Fruit fly (Drosophila melanogaster): Measurements from ENCODE around the gene CG4960.
A peak's percentile ranks its signal among the peaks of the same experiment; 100 is the strongest.

CG4960 gene

dm6 chr3R:25755864-25756507, 31.1 kb downstream of the CG4960 start:
- TF ChIP-seq CG7101 (tag; optimal IDR thresholded peaks at IDR 0.05) (no peak), pad (GFP tag; optimal IDR thresholded peaks at IDR 0.05) (no peak), cic (GFP tag; optimal IDR thresholded peaks at IDR 0.05) (no peak), ovo (GFP tag; optimal IDR thresholded peaks at IDR 0.05) (no peak), kay (GFP tag; ENCODE audit: borderline replicate concordance) (no peak), Hr96 (GFP tag; optimal IDR thresholded peaks at IDR 0.05) (no peak), CG7045 (GFP tag; optimal IDR thresholded peaks at IDR 0.05) (no peak), CG5204 (GFP tag; optimal IDR thresholded peaks at IDR 0.05) (no peak), CG11617 (GFP tag; optimal IDR thresholded peaks at IDR 0.05) (no peak), Crg-1 (GFP tag; optimal IDR thresholded peaks at IDR 0.05) (no peak), CG33017 (tag; optimal IDR thresholded peaks at IDR 0.05) (no peak), toe (GFP tag; optimal IDR thresholded peaks at IDR 0.05) (no peak), Mnt (GFP tag; optimal IDR thresholded peaks at IDR 0.05) (no peak), bab1 (GFP tag; optimal IDR thresholded peaks at IDR 0.05) (no peak), tj (GFP tag; optimal IDR thresholded peaks at IDR 0.05) (no peak), CG12768 (GFP tag; optimal IDR thresholded peaks at IDR 0.05) (no peak), Clk (GFP tag; optimal IDR thresholded peaks at IDR 0.05) (no peak), CG1620 (GFP tag; optimal IDR thresholded peaks at IDR 0.05) (no peak), cnc (optimal IDR thresholded peaks at IDR 0.05) (no peak), CG14711 (tag; optimal IDR thresholded peaks at IDR 0.05) (no peak)

DNA sequence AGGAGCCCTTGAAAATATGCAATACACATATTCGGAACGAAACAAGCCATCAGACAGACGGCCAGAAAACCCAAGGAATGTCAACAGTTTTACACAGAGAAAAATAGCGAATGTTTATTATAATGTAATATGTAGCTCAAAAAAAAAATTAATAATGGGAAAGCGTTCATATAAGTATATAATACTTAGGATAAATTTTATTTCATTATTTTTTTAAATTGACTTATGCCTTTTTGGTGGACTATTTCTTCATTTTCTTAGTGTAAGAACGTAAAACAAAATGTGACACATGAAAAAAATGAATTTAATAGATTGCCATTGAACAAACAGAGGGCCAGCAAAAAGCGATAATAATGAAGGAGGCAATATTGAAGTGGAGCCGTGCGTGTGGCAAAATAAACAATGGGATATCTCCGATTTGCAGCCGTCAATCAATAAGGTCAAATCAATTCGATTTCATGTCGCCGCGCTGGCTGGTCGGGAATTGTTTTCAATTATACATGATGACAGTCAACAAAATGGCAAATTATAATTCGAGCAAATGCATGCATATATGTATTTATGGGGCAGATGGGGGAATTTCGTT, 32.2 kb downstream of the CG4960 start:
- no peak for TF ChIP-seq tj (GFP tag; optimal IDR thresholded peaks at IDR 0.05)
- TF ChIP-seq cic (GFP tag; optimal IDR thresholded peaks at IDR 0.05), result peak; percentile 20

- TF ChIP-seq CG5204 (GFP tag; optimal IDR thresholded peaks at IDR 0.05) (no peak), Clk (GFP tag; optimal IDR thresholded peaks at IDR 0.05) (no peak), kay (GFP tag; ENCODE audit: borderline replicate concordance) (no peak), CG7101 (tag; optimal IDR thresholded peaks at IDR 0.05) (no peak), toe (GFP tag; optimal IDR thresholded peaks at IDR 0.05) (no peak)
Measured at dm6 chr3R:25753798-25754197, 33.3 kb downstream of the CG4960 start.

- no peak for TF ChIP-seq CG7101 (tag; optimal IDR thresholded peaks at IDR 0.05)
- TF ChIP-seq toe (GFP tag; optimal IDR thresholded peaks at IDR 0.05), result no peak
- TF ChIP-seq tj (GFP tag; optimal IDR thresholded peaks at IDR 0.05), result no peak
- no peak for TF ChIP-seq CG5204 (GFP tag; optimal IDR thresholded peaks at IDR 0.05)
- peak; percentile 34 for TF ChIP-seq CG12768 (GFP tag; optimal IDR thresholded peaks at IDR 0.05)
- TF ChIP-seq Mnt (GFP tag; optimal IDR thresholded peaks at IDR 0.05), result peak; percentile 86
- peak; percentile 52 for TF ChIP-seq cic (GFP tag; optimal IDR thresholded peaks at IDR 0.05)
- TF ChIP-seq pad (GFP tag; optimal IDR thresholded peaks at IDR 0.05), result peak; percentile 95
- TF ChIP-seq bab1 (GFP tag; optimal IDR thresholded peaks at IDR 0.05), result peak; percentile 50
- TF ChIP-seq ovo (GFP tag; optimal IDR thresholded peaks at IDR 0.05), result peak; percentile 81
- TF ChIP-seq kay (GFP tag; ENCODE audit: borderline replicate concordance), result peak; percentile 42
- no peak for TF ChIP-seq CG14711 (tag; optimal IDR thresholded peaks at IDR 0.05)
- no peak for TF ChIP-seq CG11617 (GFP tag; optimal IDR thresholded peaks at IDR 0.05)
- TF ChIP-seq Hr96 (GFP tag; optimal IDR thresholded peaks at IDR 0.05), result peak; percentile 41
- TF ChIP-seq CG7045 (GFP tag; optimal IDR thresholded peaks at IDR 0.05), result no peak
- TF ChIP-seq CG33017 (tag; optimal IDR thresholded peaks at IDR 0.05), result peak; percentile 45
- no peak for TF ChIP-seq CG1620 (GFP tag; optimal IDR thresholded peaks at IDR 0.05)
Measured at dm6 chr3R:25740348-25740751, 46.7 kb downstream of the CG4960 start, which contains the start of gene LpR2. Gene LpR2, minus strand, starts transcription at chr3R:25740465.

DNA sequence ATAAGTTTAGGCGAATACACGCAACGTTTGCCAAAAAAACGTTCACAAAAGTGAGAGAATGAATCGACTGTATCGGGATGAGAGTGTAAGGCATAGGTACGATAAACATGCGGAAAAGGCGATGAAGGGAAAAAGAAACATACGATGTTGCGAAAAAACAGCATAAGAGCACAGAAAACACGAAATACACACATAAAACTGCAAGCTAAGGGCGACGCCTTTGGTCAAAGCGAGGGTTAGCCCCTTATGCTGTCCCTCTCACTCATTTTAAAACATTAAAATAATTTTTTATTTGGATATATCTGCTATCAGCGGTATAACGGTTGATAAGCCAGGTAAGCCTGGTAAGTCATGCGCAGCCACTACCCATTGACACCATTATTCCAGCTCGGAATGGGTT, 47.4 kb downstream of the CG4960 start:
- TF ChIP-seq kay (GFP tag; ENCODE audit: borderline replicate concordance) (peak; percentile 44), tj (GFP tag; optimal IDR thresholded peaks at IDR 0.05) (peak; percentile 96), cic (GFP tag; optimal IDR thresholded peaks at IDR 0.05) (no peak)

DNA sequence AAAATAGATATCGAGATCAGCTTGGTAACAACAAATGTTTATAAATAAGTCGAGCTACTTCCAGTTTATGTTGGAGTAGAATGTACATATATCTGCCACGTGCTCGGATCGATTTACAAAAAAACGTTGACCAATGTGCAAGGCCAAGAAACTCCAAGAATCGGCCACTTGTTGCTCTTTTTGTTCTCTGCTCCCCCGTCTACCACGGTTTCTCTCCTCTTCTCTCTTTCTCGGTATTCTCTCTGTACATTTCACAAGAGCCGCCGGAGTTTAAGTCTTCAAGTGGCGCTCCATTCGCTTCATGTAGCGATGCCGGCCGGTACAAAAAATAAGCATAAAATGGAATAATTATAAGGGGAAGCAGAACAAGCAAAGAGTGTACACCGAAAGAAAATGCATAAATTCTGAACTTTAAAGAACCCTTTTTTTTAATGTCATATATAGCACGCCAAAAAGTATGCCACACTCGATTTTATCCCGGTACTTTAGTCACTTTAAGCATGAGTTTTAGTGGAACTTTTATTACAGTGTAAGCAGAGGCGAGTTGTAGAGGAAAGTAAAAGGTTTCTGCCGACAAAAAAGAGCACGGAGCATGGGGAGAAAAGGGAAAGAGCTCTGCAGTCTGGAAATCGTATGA, 49.2 kb downstream of the CG4960 start:
- TF ChIP-seq CG14711 (tag; optimal IDR thresholded peaks at IDR 0.05) (peak; percentile 80), toe (GFP tag; optimal IDR thresholded peaks at IDR 0.05) (no peak), bab1 (GFP tag; optimal IDR thresholded peaks at IDR 0.05) (peak; percentile 96), CG11617 (GFP tag; optimal IDR thresholded peaks at IDR 0.05) (peak; percentile 45), CG12768 (GFP tag; optimal IDR thresholded peaks at IDR 0.05) (no peak), CG5204 (GFP tag; optimal IDR thresholded peaks at IDR 0.05) (no peak), Mnt (GFP tag; optimal IDR thresholded peaks at IDR 0.05) (peak; percentile 49), CG33017 (tag; optimal IDR thresholded peaks at IDR 0.05) (no peak), tj (GFP tag; optimal IDR thresholded peaks at IDR 0.05) (peak; percentile 84), cic (GFP tag; optimal IDR thresholded peaks at IDR 0.05) (no peak), Crg-1 (GFP tag; optimal IDR thresholded peaks at IDR 0.05) (peak; percentile 70), ovo (GFP tag; optimal IDR thresholded peaks at IDR 0.05) (no peak), kay (GFP tag; ENCODE audit: borderline replicate concordance) (peak; percentile 34), Clk (GFP tag; optimal IDR thresholded peaks at IDR 0.05) (no peak), Hr96 (GFP tag; optimal IDR thresholded peaks at IDR 0.05) (peak; percentile 70), CG1620 (GFP tag; optimal IDR thresholded peaks at IDR 0.05) (peak; percentile 75), pad (GFP tag; optimal IDR thresholded peaks at IDR 0.05) (peak; percentile 86), CG7045 (GFP tag; optimal IDR thresholded peaks at IDR 0.05) (peak; percentile 4), cnc (optimal IDR thresholded peaks at IDR 0.05) (no peak), CG7101 (tag; optimal IDR thresholded peaks at IDR 0.05) (peak; percentile 84)
